Fruit fly (Drosophila melanogaster) ovary, adult (tissue): ENCODE data around the gene CG43815.

Source experiments
- CG17801 ChIP-seq: fragments of 200-800 bp; optimal IDR thresholded peaks from 2 replicates; lab custom pipeline; 2019; ENCODE audit warnings: missing biosample characterization, mild to moderate bottlenecking, missing genetic modification characterization, moderate library complexity; ENCODE audit not compliant: partially characterized antibody

Gene CG43815

DNA sequence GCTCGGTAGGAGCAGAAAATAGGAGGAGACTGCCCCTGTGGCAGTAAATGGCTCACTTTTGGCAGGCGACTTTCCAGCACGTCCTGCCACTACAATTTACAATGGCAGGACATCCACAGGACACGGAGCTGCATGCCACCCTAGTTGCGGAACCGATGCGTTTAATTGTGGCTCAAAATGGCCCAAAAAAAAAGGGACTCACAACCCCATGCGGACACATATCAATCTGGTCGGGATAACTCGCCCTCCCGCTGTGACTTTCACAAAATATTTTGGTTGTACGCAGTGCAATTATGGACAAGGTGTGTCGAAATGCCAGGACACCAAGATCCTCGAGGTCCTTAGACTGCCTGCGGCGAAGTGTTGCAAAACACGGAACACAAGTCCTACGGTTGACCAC, 26.6 kb downstream of the CG43815 start:
- no peak for TF ChIP-seq CG17801 (GFP tag; lab: Kevin White, UChicago)

- TF ChIP-seq CG17801 (GFP tag; lab: Kevin White, UChicago), result no peak
Observed at dm6 chr2L:3603553-3603952, 27.5 kb downstream of the CG43815 start.

dm6 chr2L:3605673-3606072, 29.7 kb downstream of the CG43815 start:
- TF ChIP-seq CG17801 (GFP tag; lab: Kevin White, UChicago), result no peak

DNA sequence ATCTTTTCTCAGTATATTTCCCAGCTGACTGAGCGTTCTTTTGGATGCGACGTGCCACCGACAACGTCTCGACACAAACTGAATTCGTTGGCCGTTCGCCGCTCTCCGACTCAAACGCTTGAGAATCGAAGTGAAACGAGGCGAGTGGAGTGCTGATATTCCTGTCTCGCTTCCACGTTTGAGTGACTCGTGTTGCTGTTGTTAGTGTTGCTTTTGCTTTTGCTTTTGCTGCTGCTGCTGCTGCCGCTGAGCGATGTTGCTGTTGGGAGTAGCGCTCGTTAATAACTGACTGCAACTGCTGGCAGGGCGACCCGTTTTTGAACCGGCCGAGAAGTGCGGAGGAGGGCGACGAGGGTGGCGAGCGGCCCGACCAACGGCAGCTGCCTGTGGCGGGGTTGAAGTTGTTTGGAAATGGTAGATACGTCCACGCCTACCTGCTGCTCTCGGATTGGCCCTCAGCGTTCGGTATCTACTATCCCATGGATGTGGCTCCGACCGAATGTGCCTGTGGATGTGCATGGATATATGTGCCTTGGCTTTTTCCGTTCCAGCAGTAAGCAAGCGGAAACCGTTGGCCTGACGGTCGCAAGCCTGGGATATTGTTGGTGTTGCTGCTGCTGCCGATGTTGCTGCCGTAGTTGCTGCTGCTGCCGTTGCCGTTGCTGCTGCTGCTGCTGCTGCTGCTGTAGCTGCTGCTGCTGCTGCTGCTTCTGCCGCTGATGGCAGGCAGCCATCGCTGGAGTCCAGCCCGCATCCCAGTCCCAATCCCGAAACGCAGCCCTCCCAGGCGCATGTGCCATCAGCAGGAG, 30.7 kb downstream of the CG43815 start, which contains the start of gene odd:
Gene odd, minus strand, starts transcription at position 295 of the 809 bp plus-strand sequence.
- TF ChIP-seq CG17801 (GFP tag; lab: Kevin White, UChicago), result no peak

- TF ChIP-seq CG17801 (GFP tag; lab: Kevin White, UChicago), result no peak
Observed at dm6 chr2L:3608781-3609180, 32.8 kb downstream of the CG43815 start.

DNA sequence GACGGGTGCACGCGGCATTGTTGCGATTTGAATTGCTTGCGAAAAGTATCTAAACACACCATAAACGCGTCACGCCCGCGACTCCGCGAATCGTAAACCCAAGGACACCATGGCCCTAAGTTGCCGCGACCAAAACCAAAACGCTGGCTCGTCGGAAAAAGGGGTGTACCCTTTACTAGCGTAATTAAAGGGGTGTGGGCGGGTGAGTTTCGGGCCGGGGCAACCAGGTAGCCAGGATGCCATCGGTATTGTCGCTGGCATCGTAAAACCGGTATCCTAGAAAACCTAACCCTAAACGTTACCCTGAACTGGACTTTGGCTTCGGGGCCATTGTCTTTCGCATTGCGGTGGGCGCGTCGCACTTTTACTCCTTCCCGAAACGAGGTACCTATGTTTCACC, 34.6 kb downstream of the CG43815 start:
- TF ChIP-seq CG17801 (GFP tag; lab: Kevin White, UChicago), result no peak

dm6 chr2L:3611762-3612424, 35.9 kb downstream of the CG43815 start:
- no peak for TF ChIP-seq CG17801 (GFP tag; lab: Kevin White, UChicago)

- no peak for TF ChIP-seq CG17801 (GFP tag; lab: Kevin White, UChicago)
Observed at dm6 chr2L:3615156-3615555, 39.1 kb downstream of the CG43815 start.

DNA sequence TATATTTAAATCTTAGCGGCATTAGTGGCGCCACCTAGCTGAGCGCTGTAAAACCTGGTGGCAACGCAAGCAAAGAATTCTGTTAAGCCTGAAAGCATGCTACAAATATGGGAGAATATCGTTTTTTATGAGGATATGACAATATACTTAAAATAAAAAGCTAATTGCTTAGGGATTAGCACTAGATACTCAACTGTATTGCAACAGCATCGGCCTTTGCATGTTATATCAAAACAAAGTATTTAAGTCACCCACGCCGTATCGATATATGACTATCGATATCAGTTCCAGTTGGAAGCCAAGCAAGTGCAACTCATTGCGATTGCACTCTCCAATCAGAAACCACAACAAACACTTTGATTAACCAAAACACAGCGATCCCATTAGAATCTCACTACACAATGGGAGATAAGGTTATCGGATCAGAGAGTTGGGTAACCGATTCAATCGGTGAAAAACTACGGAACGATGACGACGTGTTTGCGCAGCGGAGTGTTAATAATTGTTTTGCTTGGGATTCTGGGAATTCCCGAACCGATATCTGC, 42.9 kb downstream of the CG43815 start, which contains the start of gene Ugt36A1:
Gene Ugt36A1, plus strand, starts transcription at position 280 of the 545 bp plus-strand sequence.
- no peak for TF ChIP-seq CG17801 (GFP tag; lab: Kevin White, UChicago)

dm6 chr2L:3621604-3622003, 45.6 kb downstream of the CG43815 start, which contains the start of gene CG15418:
Gene CG15418, minus strand, starts transcription at chr2L:3621704.
- no peak for TF ChIP-seq CG17801 (GFP tag; lab: Kevin White, UChicago)

dm6 chr2L:3624784-3625183, 48.8 kb downstream of the CG43815 start:
- TF ChIP-seq CG17801 (GFP tag; lab: Kevin White, UChicago), result no peak
